Worm (Caenorhabditis elegans) whole organism, L1 larva: ENCODE measurements around the gene srd-19.
A peak's percentile ranks its signal among the peaks of the same experiment; 100 is the strongest.
"Not testable (repeated sequence)": the region's sequence is repeated elsewhere in the genome, so short reads cannot be mapped to it uniquely, and the experiment has no call there.

Source experiments
- C04F5.9 ChIP-seq: sonication (generic microtip); optimal IDR thresholded peaks from 2 replicates; lab custom pipeline; 2016; ENCODE audit warnings: missing genetic modification characterization, missing compliant biosample characterization
- C34B4.2 ChIP-seq: sonication (generic microtip); optimal IDR thresholded peaks from 2 replicates; lab custom pipeline; 2017; ENCODE audit warnings: mild to moderate bottlenecking, missing genetic modification characterization, missing compliant biosample characterization
- F16B12.6 ChIP-seq: fragments of 150-350 bp; optimal IDR thresholded peaks from 2 replicates; lab custom pipeline; 2014; ENCODE audit warnings: missing biosample characterization, missing genetic modification characterization
- alr-1 ChIP-seq: fragments of 200-800 bp; sonication (Bioruptor generic); optimal IDR thresholded peaks from 2 replicates; lab custom pipeline; 2018; ENCODE audit warnings: borderline replicate concordance, mild to moderate bottlenecking, missing genetic modification characterization, missing compliant biosample characterization
- blmp-1 ChIP-seq: fragments of 150-350 bp; optimal IDR thresholded peaks from 2 replicates; lab custom pipeline; 2014; ENCODE audit warnings: missing biosample characterization, missing genetic modification characterization
- ceh-8 ChIP-seq: fragments of 200-800 bp; sonication (Bioruptor generic); optimal IDR thresholded peaks from 2 replicates; lab custom pipeline; 2018; ENCODE audit warnings: mild to moderate bottlenecking, missing genetic modification characterization, moderate library complexity, missing compliant biosample characterization
- ceh-82 ChIP-seq, 3 experiments: fragments of 150-350 bp in 1 of 3; sonication (generic microtip) in 2 of 3; optimal IDR thresholded peaks; 2 replicates each; lab custom pipeline; 2014 to 2017; ENCODE audit warnings: missing biosample characterization in 3 of 3, missing genetic modification characterization in 3 of 3
- dpl-1 ChIP-seq, 3 experiments: fragments of 150-350 bp in 2 of 3; sonication (generic microtip) in 1 of 3; optimal IDR thresholded peaks; 2 replicates each; lab custom pipeline; 2014 to 2017; ENCODE audit warnings: missing biosample characterization in 3 of 3, missing genetic modification characterization in 3 of 3, missing genetic modification reagents in 3 of 3
- efl-1 ChIP-seq, 4 experiments: fragments of 150-350 bp; optimal IDR thresholded peaks in 3 of 4; peaks in 1 of 4; 1 replicate in 1 of 4; 2 replicates in 3 of 4; lab custom pipeline; 2014; ENCODE audit warnings: missing biosample characterization in 2 of 4, missing genetic modification characterization in 2 of 4, missing genetic modification reagents in 2 of 4
- egl-13 ChIP-seq: sonication (generic microtip); optimal IDR thresholded peaks from 2 replicates; lab custom pipeline; 2016; ENCODE audit warnings: missing genotype, missing genetic modification reagents, missing genetic modification characterization, missing compliant biosample characterization
- grh-1 ChIP-seq: fragments of 200-800 bp; sonication (Bioruptor generic); IDR thresholded peaks from 2 replicates; pipeline ENCODE4 v1.3.6; 2022; ENCODE audit warnings: missing genetic modification reagents, missing genetic modification characterization, missing compliant biosample characterization
- isw-1 ChIP-seq: fragments of 200-800 bp; sonication (Bioruptor generic); IDR thresholded peaks from 2 replicates; pipeline ENCODE4 v1.3.6; 2022; ENCODE audit warnings: missing genetic modification characterization, missing compliant biosample characterization
- lin-13 ChIP-seq: fragments of 150-350 bp; optimal IDR thresholded peaks from 2 replicates; lab custom pipeline; 2014; ENCODE audit warnings: missing biosample characterization, missing genetic modification reagents, missing genetic modification characterization
- lin-35 ChIP-seq, 2 experiments: fragments of 150-350 bp; optimal IDR thresholded peaks; 2 replicates each; lab custom pipeline; 2014; ENCODE audit warnings: missing biosample characterization in 2 of 2, missing genetic modification characterization in 2 of 2, missing genetic modification reagents in 2 of 2
- lsy-2 ChIP-seq, 2 experiments: fragments of 150-350 bp; optimal IDR thresholded peaks; 2 replicates each; lab custom pipeline; 2014; ENCODE audit warnings: missing biosample characterization in 2 of 2, missing genetic modification characterization in 2 of 2
- mdl-1 ChIP-seq, 2 experiments: fragments of 150-350 bp; optimal IDR thresholded peaks; 2 replicates each; lab custom pipeline; 2014 to 2017; ENCODE audit warnings: missing biosample characterization in 2 of 2, missing genetic modification characterization in 2 of 2, inconsistent platforms in 1 of 2
- nhr-20 ChIP-seq: sonication (generic microtip); optimal IDR thresholded peaks from 2 replicates; lab custom pipeline; 2016; ENCODE audit warnings: mild to moderate bottlenecking, missing genetic modification characterization, missing compliant biosample characterization
- nhr-71 ChIP-seq: sonication (generic microtip); optimal IDR thresholded peaks from 2 replicates; lab custom pipeline; 2016; ENCODE audit warnings: mild to moderate bottlenecking, missing genetic modification characterization, moderate library complexity, missing compliant biosample characterization
- nhr-85 ChIP-seq: sonication (generic microtip); peaks from one replicate; lab custom pipeline; 2016; ENCODE audit warnings: missing genetic modification characterization, inconsistent platforms, missing compliant biosample characterization
- rnt-1 ChIP-seq: sonication (generic microtip); optimal IDR thresholded peaks from 2 replicates; lab custom pipeline; 2016; ENCODE audit warnings: mild to moderate bottlenecking, missing genetic modification characterization, moderate library complexity, missing compliant biosample characterization
- snu-23 ChIP-seq: sonication (generic microtip); optimal IDR thresholded peaks from 2 replicates; lab custom pipeline; 2016; ENCODE audit warnings: missing genetic modification characterization, missing compliant biosample characterization
- sptf-1 ChIP-seq: fragments of 150-350 bp; optimal IDR thresholded peaks from 2 replicates; lab custom pipeline; 2014; ENCODE audit warnings: missing biosample characterization, missing genetic modification characterization
- tbx-2 ChIP-seq: sonication (generic microtip); optimal IDR thresholded peaks from 2 replicates; lab custom pipeline; 2016; ENCODE audit warnings: missing genetic modification characterization, missing compliant biosample characterization
- unc-130 ChIP-seq: fragments of 150-350 bp; optimal IDR thresholded peaks from 2 replicates; lab custom pipeline; 2017; ENCODE audit warnings: missing biosample characterization, missing genetic modification characterization, inconsistent platforms
- unc-86 ChIP-seq: sonication (generic microtip); optimal IDR thresholded peaks from 2 replicates; lab custom pipeline; 2016; ENCODE audit warnings: missing genetic modification characterization, missing compliant biosample characterization
- unc-98 ChIP-seq: fragments of 200-800 bp; sonication (Bioruptor generic); IDR thresholded peaks from 2 replicates; pipeline ENCODE4 v1.3.6; 2022; ENCODE audit warnings: missing genetic modification characterization, missing compliant biosample characterization
- vab-15 ChIP-seq: sonication (generic microtip); optimal IDR thresholded peaks from 2 replicates; lab custom pipeline; 2017; ENCODE audit warnings: missing genotype, mild to moderate bottlenecking, missing genetic modification characterization, missing compliant biosample characterization
- zip-4 ChIP-seq: fragments of 200-800 bp; sonication (Bioruptor generic); optimal IDR thresholded peaks from 2 replicates; lab custom pipeline; 2018; ENCODE audit warnings: mild to moderate bottlenecking, missing genetic modification characterization, moderate library complexity, missing compliant biosample characterization

srd-19 gene

DNA sequence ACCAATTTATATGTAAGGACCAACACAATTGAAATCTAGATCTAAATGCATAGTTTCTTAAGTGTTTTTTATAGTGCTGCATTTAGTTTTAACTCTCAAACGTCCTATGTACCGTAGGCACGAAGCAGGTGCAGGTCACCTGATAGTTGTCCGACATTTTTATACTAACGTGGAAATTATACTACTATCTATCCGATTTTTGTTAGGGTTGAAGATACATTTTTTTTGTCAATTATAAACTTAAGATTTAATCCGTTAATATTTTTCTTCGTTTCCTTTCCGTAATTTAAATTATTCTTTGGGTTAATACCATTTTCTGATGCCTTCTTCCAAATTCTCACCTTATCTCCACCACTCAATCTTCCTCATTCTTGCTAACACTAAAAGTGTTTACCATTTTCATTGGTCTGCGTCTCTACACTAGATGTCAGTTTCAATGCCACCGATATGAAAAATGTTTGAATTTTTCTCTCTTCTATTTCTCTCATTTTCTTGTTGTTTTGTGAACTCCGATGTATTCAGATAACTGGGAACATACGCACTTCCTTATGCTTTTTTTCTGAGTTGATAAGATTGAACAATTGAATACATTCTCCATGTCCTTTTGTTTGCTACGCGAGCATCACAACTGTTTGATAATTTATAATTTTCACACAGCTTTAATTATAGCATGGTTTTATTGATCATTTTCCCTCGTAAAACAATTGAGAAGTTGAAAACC is 16.8 kb upstream of the srd-19 start, which contains the start of gene Y2H9A.4:
Gene Y2H9A.4, plus strand, starts transcription at position 671 of the 721 bp plus-strand sequence.
- TF ChIP-seq blmp-1 (tag; lab: Kevin White, UChicago) (peak; percentile 48), rnt-1 (tag; lab: Kevin White, UChicago) (peak; percentile 13), grh-1 (no peak), snu-23 (GFP tag; lab: Kevin White, UChicago) (peak; percentile 49), isw-1 (no peak), nhr-85 (tag; lab: Kevin White, UChicago) (peak; percentile 80), nhr-71 (tag; lab: Kevin White, UChicago) (peak; percentile 38), nhr-20 (peak; percentile 46), efl-1 (optimal IDR thresholded peaks at IDR 0.05; lab: Kevin White, UChicago) (peak in 1 of 2 experiments; percentile 4), efl-1 (GFP tag; optimal IDR thresholded peaks at IDR 0.05 in 1 of 2; lab: Kevin White, UChicago) (no peak), lsy-2 (tag; optimal IDR thresholded peaks at IDR 0.05; lab: Kevin White, UChicago) (peak; percentile 5 to 37), C34B4.2 (no peak)

DNA sequence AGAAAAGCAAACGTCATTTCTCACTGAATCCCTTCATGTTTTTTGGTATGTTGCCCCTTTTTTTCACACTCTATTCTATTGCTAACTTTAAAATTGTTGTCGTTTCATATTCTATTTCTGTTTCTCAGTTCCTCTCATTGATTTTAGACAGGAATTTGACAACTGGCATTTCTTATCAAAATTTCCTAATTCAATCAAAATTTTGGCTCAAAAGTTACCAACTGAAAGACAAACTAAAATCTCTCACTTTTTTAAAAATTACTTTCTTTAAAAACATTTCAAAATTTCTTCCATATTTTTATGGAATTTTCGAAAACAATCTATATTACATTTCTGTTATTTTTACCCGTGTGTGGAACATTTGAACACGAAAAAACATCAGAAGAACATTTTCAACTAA is 15.0 kb upstream of the srd-19 start, which contains the start of gene Y2H9A.6:
Gene Y2H9A.6, plus strand, starts transcription at position 301 of the 400 bp plus-strand sequence.
- TF ChIP-seq alr-1 (tag; lab: Kevin White, UChicago); ceh-82 (tag; optimal IDR thresholded peaks at IDR 0.05; lab: Kevin White, UChicago); sptf-1: not testable (repeated sequence)
- TF ChIP-seq, all 84 proteins: peak for 0; not testable (repeated sequence) for 84

DNA sequence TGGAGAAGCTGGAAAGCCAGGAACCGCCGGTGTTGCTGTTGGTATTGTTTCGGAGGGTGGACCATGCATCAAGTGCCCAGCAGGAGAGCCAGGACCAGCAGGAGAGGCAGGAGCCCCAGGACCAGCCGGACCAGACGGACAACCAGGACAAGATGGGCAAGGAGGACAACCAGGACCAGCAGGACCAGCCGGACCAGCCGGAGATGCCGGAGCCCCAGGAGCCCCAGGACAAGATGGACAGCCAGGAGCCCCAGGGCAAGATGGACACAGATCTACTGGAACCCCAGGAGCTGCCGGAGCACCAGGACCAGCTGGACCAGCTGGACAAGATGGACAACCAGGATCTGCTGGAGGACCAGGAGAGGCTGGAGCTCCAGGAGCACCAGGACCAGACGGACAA is 14.3 kb upstream of the srd-19 start:
- TF ChIP-seq vab-15 (tag; lab: Kevin White, UChicago), result no peak
- TF ChIP-seq, all 84 proteins: peak for 0

DNA sequence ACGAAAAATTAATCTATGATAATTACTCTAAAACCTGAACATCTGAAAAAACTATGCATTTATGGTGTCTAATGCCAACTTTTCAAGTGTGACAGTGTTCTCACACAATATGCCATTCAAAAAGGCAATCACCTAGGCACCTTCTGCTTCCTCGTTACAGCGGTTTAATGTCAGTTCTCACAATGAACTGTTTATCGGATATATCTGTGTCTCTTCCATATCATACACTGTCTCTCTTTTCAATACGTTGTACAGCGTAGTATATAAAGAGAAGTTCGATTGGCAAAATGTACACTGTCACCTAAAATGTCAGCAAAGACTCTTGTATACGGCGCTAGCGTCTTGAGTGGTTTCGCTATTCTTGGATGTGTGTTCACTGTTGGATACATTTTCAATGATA is 13.1 kb upstream of the srd-19 start, which contains the start of gene col-162:
Gene col-162, plus strand, starts transcription at position 301 of the 400 bp plus-strand sequence.
- no peak for TF ChIP-seq unc-130
- TF ChIP-seq mdl-1 (tag; optimal IDR thresholded peaks at IDR 0.05; lab: Kevin White, UChicago), result no peak
- no peak for TF ChIP-seq sptf-1
- TF ChIP-seq dpl-1 (GFP tag; optimal IDR thresholded peaks at IDR 0.05; lab: Kevin White, UChicago), result no peak
- TF ChIP-seq vab-15 (tag; lab: Kevin White, UChicago), result no peak
- TF ChIP-seq ceh-8 (GFP tag; lab: Kevin White, UChicago), result no peak
- TF ChIP-seq unc-86, result no peak
- no peak for TF ChIP-seq ceh-82 (tag; optimal IDR thresholded peaks at IDR 0.05; lab: Kevin White, UChicago)
- TF ChIP-seq lin-13 (GFP tag; lab: Kevin White, UChicago), result no peak
- TF ChIP-seq lin-35 (GFP tag; optimal IDR thresholded peaks at IDR 0.05; lab: Kevin White, UChicago), result no peak
- no peak for TF ChIP-seq C04F5.9 (tag; lab: Kevin White, UChicago)
- TF ChIP-seq nhr-85 (tag; lab: Kevin White, UChicago), result no peak
- TF ChIP-seq unc-98 (GFP tag; lab: Robert Waterston, UW), result no peak
- no peak for TF ChIP-seq F16B12.6 (tag; lab: Kevin White, UChicago)
- no peak for TF ChIP-seq zip-4 (GFP tag; lab: Kevin White, UChicago)
- TF ChIP-seq, all 84 proteins: peak for 0

DNA sequence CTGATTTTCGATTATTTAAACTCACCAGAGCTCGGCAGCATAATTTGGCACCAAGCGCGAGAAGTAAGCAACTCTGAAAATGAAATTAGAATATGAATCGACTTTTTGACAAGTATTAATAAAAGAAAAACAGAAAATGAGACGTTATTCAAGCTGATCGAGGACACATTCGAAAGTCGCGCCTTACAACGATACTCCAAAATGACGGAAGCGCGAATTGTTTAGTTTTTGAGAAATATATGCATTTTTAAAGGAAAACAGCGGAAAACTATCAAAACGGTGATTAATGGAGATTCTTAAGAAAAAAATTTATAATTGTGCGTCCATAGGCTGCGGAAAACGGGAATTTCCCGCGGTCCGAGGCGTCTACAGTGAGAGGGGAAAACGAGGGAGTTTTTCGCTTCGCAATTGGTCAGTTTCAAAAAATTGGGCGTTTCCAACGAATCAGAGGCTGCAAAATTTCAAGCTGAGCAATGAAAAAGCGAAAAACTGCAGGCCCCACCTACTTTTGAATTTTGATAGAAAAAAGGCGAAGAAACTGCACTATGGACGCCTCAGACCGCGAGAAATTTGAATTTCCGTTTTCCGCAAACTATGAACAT is 9.0 kb upstream of the srd-19 start, which contains the start of gene mes-4:
Gene mes-4, minus strand, starts transcription at position 73 of the 602 bp plus-strand sequence.
- TF ChIP-seq ceh-8 (GFP tag; lab: Kevin White, UChicago) (no peak), dpl-1 (GFP tag; optimal IDR thresholded peaks at IDR 0.05; lab: Kevin White, UChicago) (peak; percentile 62 to 86 (median 81)), egl-13 (tag; lab: Kevin White, UChicago) (no peak), lin-35 (GFP tag; optimal IDR thresholded peaks at IDR 0.05; lab: Kevin White, UChicago) (peak; percentile 51 to 87), blmp-1 (tag; lab: Kevin White, UChicago) (peak; percentile 4), efl-1 (optimal IDR thresholded peaks at IDR 0.05; lab: Kevin White, UChicago) (peak in 1 of 2 experiments; percentile 78), efl-1 (GFP tag; optimal IDR thresholded peaks at IDR 0.05 in 1 of 2; lab: Kevin White, UChicago) (peak; percentile 83 to 98), tbx-2 (no peak)
- TF ChIP-seq, all 84 proteins: peak for 4
